Worm (Caenorhabditis elegans) whole organism, late embryonic: ENCODE results near the gene mrps-26.

ENCODE experiments used
- C38D4.7 ChIP-seq: fragments of 200-800 bp; sonication (Bioruptor generic); optimal IDR thresholded peaks from 2 replicates; lab custom pipeline; 2018; ENCODE audit warnings: mild to moderate bottlenecking, missing genetic modification characterization, moderate library complexity, missing compliant biosample characterization
- K02D7.2 ChIP-seq: sonication (generic microtip); optimal IDR thresholded peaks from 2 replicates; lab custom pipeline; 2017; ENCODE audit warnings: mild to moderate bottlenecking, missing genetic modification characterization, missing compliant biosample characterization
- Y22D7AL.16 ChIP-seq: sonication (generic microtip); optimal IDR thresholded peaks from 2 replicates; lab custom pipeline; 2016; ENCODE audit warnings: missing genetic modification characterization, missing compliant biosample characterization
- ahr-1 ChIP-seq: sonication (generic microtip); optimal IDR thresholded peaks from 2 replicates; lab custom pipeline; 2016; ENCODE audit warnings: missing genetic modification characterization, missing compliant biosample characterization
- ama-1 ChIP-seq: fragments of 150-350 bp; optimal IDR thresholded peaks from 2 replicates; lab custom pipeline; 2014
- madf-2 ChIP-seq: sonication (generic microtip); optimal IDR thresholded peaks from 2 replicates; lab custom pipeline; 2017; ENCODE audit warnings: missing genetic modification characterization, missing compliant biosample characterization
- pag-3 ChIP-seq: sonication (generic microtip); optimal IDR thresholded peaks from 2 replicates; lab custom pipeline; 2016; ENCODE audit warnings: missing compliant biosample characterization, missing genetic modification characterization, borderline replicate concordance
- pha-4 ChIP-seq: fragments of 150-350 bp; optimal IDR thresholded peaks from 2 replicates; lab custom pipeline; 2018; ENCODE audit warnings: missing biosample characterization, missing genetic modification reagents, missing genetic modification characterization
- pqm-1 ChIP-seq: sonication (generic microtip); optimal IDR thresholded peaks from 2 replicates; lab custom pipeline; 2016; ENCODE audit warnings: missing genetic modification characterization, missing compliant biosample characterization
- tbx-2 ChIP-seq: sonication (generic microtip); optimal IDR thresholded peaks from 2 replicates; lab custom pipeline; 2016; ENCODE audit warnings: missing genetic modification characterization, missing compliant biosample characterization
- unc-55 ChIP-seq: sonication (generic microtip); optimal IDR thresholded peaks from 2 replicates; lab custom pipeline; 2017; ENCODE audit warnings: missing biosample characterization, missing genetic modification reagents, missing genetic modification characterization
- unc-86 ChIP-seq: sonication (generic microtip); optimal IDR thresholded peaks from 2 replicates; lab custom pipeline; 2016; ENCODE audit warnings: missing genetic modification characterization, missing compliant biosample characterization

ce11 chrIII:5188426-5188825, 46.0 kb upstream of the mrps-26 start, which contains the start of gene K10D2.8:
- TF ChIP-seq madf-2 (tag; lab: Kevin White, UChicago) (no peak), unc-86 (tag; lab: Kevin White, UChicago) (no peak), C38D4.7 (no peak), K02D7.2 (tag; lab: Kevin White, UChicago) (no peak), pqm-1 (tag; lab: Kevin White, UChicago) (no peak), pag-3 (tag; lab: Kevin White, UChicago) (no peak), pha-4 (tag; lab: Kevin White, UChicago) (no peak), ahr-1 (no peak), ama-1 (lab: Kevin White, UChicago) (no peak), unc-55 (GFP tag; lab: Kevin White, UChicago) (no peak), tbx-2 (tag; lab: Kevin White, UChicago) (no peak), Y22D7AL.16 (tag; lab: Kevin White, UChicago) (no peak)
